Worm (Caenorhabditis elegans): ENCODE results near the gene T08D10.3.

T08D10.3 gene

ce11 chrX:11948184-11948894 lies 6.9 kb upstream of the T08D10.3 start, which contains the start of gene lsd-1 (continued):
- TF ChIP-seq tbx-2 (tag; optimal IDR thresholded peaks at IDR 0.05) (peak; percentile 21), hpl-2 (GFP tag; optimal IDR thresholded peaks at IDR 0.05) (no peak)

- TF ChIP-seq lsy-2 (tag; optimal IDR thresholded peaks at IDR 0.05) = no peak
- no peak for TF ChIP-seq lir-3 (tag; optimal IDR thresholded peaks at IDR 0.05; ENCODE audit: poor library complexity)
- TF ChIP-seq ceh-88 (GFP tag; IDR thresholded peaks at IDR 0.05) = no peak
- TF ChIP-seq nhr-28 (tag; optimal IDR thresholded peaks at IDR 0.05) = no peak
- no peak for TF ChIP-seq efl-1 (optimal IDR thresholded peaks at IDR 0.05)
- no peak for TF ChIP-seq efl-1 (GFP tag; optimal IDR thresholded peaks at IDR 0.05 in 1 of 2)
Observed at ce11 chrX:11952129-11952528, 3.1 kb upstream of the T08D10.3 start.

- TF ChIP-seq ets-5 (GFP tag; IDR thresholded peaks at IDR 0.05) (no peak), C34B4.2 (tag; optimal IDR thresholded peaks at IDR 0.05) (no peak), ztf-4 (tag; optimal IDR thresholded peaks at IDR 0.05) (no peak), mdl-1 (tag; optimal IDR thresholded peaks at IDR 0.05) (no peak), sox-4 (tag; optimal IDR thresholded peaks at IDR 0.05) (no peak), Y116A8C.19 (tag; optimal IDR thresholded peaks at IDR 0.05; ENCODE audit: borderline replicate concordance) (no peak), isw-1 (GFP tag; IDR thresholded peaks at IDR 0.05) (no peak), nhr-28 (tag; optimal IDR thresholded peaks at IDR 0.05) (no peak), vab-15 (tag; optimal IDR thresholded peaks at IDR 0.05) (no peak), sptf-1 (tag; optimal IDR thresholded peaks at IDR 0.05) (no peak), nhr-71 (tag; optimal IDR thresholded peaks at IDR 0.05) (no peak), lin-39 (tag; optimal IDR thresholded peaks at IDR 0.05) (no peak), aha-1 (tag; optimal IDR thresholded peaks at IDR 0.05) (no peak), F16B12.6 (tag; optimal IDR thresholded peaks at IDR 0.05) (no peak), ztf-11 (tag; optimal IDR thresholded peaks at IDR 0.05) (no peak), ceh-82 (tag; optimal IDR thresholded peaks at IDR 0.05) (no peak), fkh-4 (tag; optimal IDR thresholded peaks at IDR 0.05; ENCODE audit: borderline replicate concordance) (no peak), mef-2 (tag; optimal IDR thresholded peaks at IDR 0.05) (no peak), xbp-1 (tag; optimal IDR thresholded peaks at IDR 0.05) (no peak), unc-86 (tag; optimal IDR thresholded peaks at IDR 0.05) (no peak)
Observed at ce11 chrX:11953229-11953628, 2.0 kb upstream of the T08D10.3 start, which contains the start of gene T08D10.4. TSS of gene T08D10.4 (minus strand) at chrX:11953329.

- TF ChIP-seq ceh-8 (GFP tag; optimal IDR thresholded peaks at IDR 0.05) = no peak
- no peak for TF ChIP-seq zag-1 (tag; optimal IDR thresholded peaks at IDR 0.05)
- no peak for TF ChIP-seq nhr-237 (tag; optimal IDR thresholded peaks at IDR 0.05)
- TF ChIP-seq nhr-77 (tag; optimal IDR thresholded peaks at IDR 0.05) = no peak
Observed at ce11 chrX:11957246-11957645, 2.0 kb downstream of the T08D10.3 start, which contains the start of gene T08D10.5. TSS of gene T08D10.5 (plus strand) at chrX:11957546.

ce11 chrX:11959838-11960237 lies 4.6 kb downstream of the T08D10.3 start, which contains the start of gene C49F5.8:
TSS of gene C49F5.8 (plus strand) at chrX:11960138.
- TF ChIP-seq elt-2 (tag; optimal IDR thresholded peaks at IDR 0.05) = peak; percentile 18
- no peak for TF ChIP-seq nhr-11 (tag; optimal IDR thresholded peaks at IDR 0.05)
- no peak for TF ChIP-seq egl-13 (tag; optimal IDR thresholded peaks at IDR 0.05)
- TF ChIP-seq vab-15 (tag; optimal IDR thresholded peaks at IDR 0.05) = no peak
- TF ChIP-seq irx-1 (tag; optimal IDR thresholded peaks at IDR 0.05) = no peak
- TF ChIP-seq ama-1 (optimal IDR thresholded peaks at IDR 0.05) = no peak
